Worm (Caenorhabditis elegans) whole organism, L3 larva: ENCODE measurements around the gene Y46G5A.36.

Experiments used
- R02D3.7 ChIP-seq: fragments of 150-350 bp; optimal IDR thresholded peaks from 2 replicates; lab custom pipeline; 2014; ENCODE audit warnings: missing biosample characterization, missing genetic modification characterization
- ZK546.5 ChIP-seq: sonication (generic microtip); optimal IDR thresholded peaks from 2 replicates; lab custom pipeline; 2017; ENCODE audit warnings: missing biosample characterization, missing genetic modification characterization
- aly-2 ChIP-seq: fragments of 150-350 bp; optimal IDR thresholded peaks from 2 replicates; lab custom pipeline; 2014; ENCODE audit warnings: missing biosample characterization, missing genetic modification characterization
- ama-1 ChIP-seq: fragments of 150-350 bp; optimal IDR thresholded peaks from 2 replicates; lab custom pipeline; 2018
- ceh-16 ChIP-seq: sonication (generic microtip); optimal IDR thresholded peaks from 2 replicates; lab custom pipeline; 2017; ENCODE audit warnings: missing biosample characterization, missing genetic modification characterization
- ceh-28 ChIP-seq: fragments of 150-350 bp; optimal IDR thresholded peaks from 2 replicates; lab custom pipeline; 2014; ENCODE audit warnings: missing biosample characterization, missing genetic modification reagents, missing genetic modification characterization
- ceh-82 ChIP-seq: fragments of 150-350 bp; optimal IDR thresholded peaks from 2 replicates; lab custom pipeline; 2014; ENCODE audit warnings: missing biosample characterization, missing genetic modification characterization
- ceh-9 ChIP-seq: sonication (generic microtip); optimal IDR thresholded peaks from 2 replicates; lab custom pipeline; 2018; ENCODE audit warnings: missing biosample characterization, missing genetic modification characterization
- daf-12 ChIP-seq: fragments of 150-350 bp; optimal IDR thresholded peaks from 2 replicates; lab custom pipeline; 2014; ENCODE audit warnings: missing biosample characterization, missing genetic modification reagents, missing genetic modification characterization
- egl-27 ChIP-seq: sonication (generic microtip); optimal IDR thresholded peaks from 4 replicates; lab custom pipeline; 2017; ENCODE audit warnings: missing biosample characterization, missing genetic modification reagents, missing genetic modification characterization
- egl-5 ChIP-seq: fragments of 150-350 bp; optimal IDR thresholded peaks from 2 replicates; lab custom pipeline; 2017; ENCODE audit warnings: missing biosample characterization, missing genetic modification reagents, missing genetic modification characterization, inconsistent platforms
- elt-1 ChIP-seq: fragments of 150-350 bp; optimal IDR thresholded peaks from 2 replicates; lab custom pipeline; 2014; ENCODE audit warnings: missing biosample characterization, missing genetic modification characterization
- elt-2 ChIP-seq: sonication (generic microtip); optimal IDR thresholded peaks from 2 replicates; lab custom pipeline; 2016; ENCODE audit warnings: missing genetic modification reagents, mild to moderate bottlenecking, missing genetic modification characterization, missing compliant biosample characterization
- elt-3 ChIP-seq, 3 experiments: fragments of 150-350 bp in 1 of 3; sonication (generic microtip) in 2 of 3; optimal IDR thresholded peaks; 2 replicates in 2 of 3; 4 replicates in 1 of 3; lab custom pipeline; 2014 to 2017; ENCODE audit warnings: missing biosample characterization in 3 of 3, missing genetic modification characterization in 3 of 3
- eor-1 ChIP-seq, 2 experiments: fragments of 150-350 bp; optimal IDR thresholded peaks; 2 replicates each; lab custom pipeline; 2014 to 2018; ENCODE audit warnings: missing biosample characterization in 2 of 2, missing genetic modification characterization in 2 of 2
- fos-1 ChIP-seq: fragments of 150-350 bp; optimal IDR thresholded peaks from 2 replicates; lab custom pipeline; 2014; ENCODE audit warnings: missing biosample characterization, missing genetic modification characterization
- hmg-11 ChIP-seq: sonication (generic microtip); optimal IDR thresholded peaks from 2 replicates; lab custom pipeline; 2016; ENCODE audit warnings: missing genetic modification characterization, missing compliant biosample characterization
- jun-1 ChIP-seq: fragments of 150-350 bp; optimal IDR thresholded peaks from 2 replicates; lab custom pipeline; 2014; ENCODE audit warnings: missing biosample characterization, missing genetic modification reagents, missing genetic modification characterization
- lin-15B ChIP-seq: fragments of 150-350 bp; optimal IDR thresholded peaks from 2 replicates; lab custom pipeline; 2014; ENCODE audit warnings: missing biosample characterization, missing genetic modification characterization
- lsy-12 ChIP-seq: sonication (generic microtip); optimal IDR thresholded peaks from 2 replicates; lab custom pipeline; 2016; ENCODE audit warnings: mild to moderate bottlenecking, missing genetic modification characterization, missing compliant biosample characterization
- mdl-1 ChIP-seq: fragments of 150-350 bp; optimal IDR thresholded peaks from 2 replicates; lab custom pipeline; 2014; ENCODE audit warnings: missing biosample characterization, missing genetic modification characterization
- mml-1 ChIP-seq: fragments of 150-350 bp; sonication (generic microtip); optimal IDR thresholded peaks from 3 replicates; lab custom pipeline; 2014; ENCODE audit warnings: missing biosample characterization, missing genetic modification characterization
- nfya-1 ChIP-seq: sonication (generic microtip); optimal IDR thresholded peaks from 2 replicates; lab custom pipeline; 2017; ENCODE audit warnings: missing genetic modification characterization, mild to moderate bottlenecking, missing compliant biosample characterization, antibody characterized with exemption, moderate library complexity; ENCODE audit not compliant: insufficient read depth
- nhr-11 ChIP-seq: fragments of 150-350 bp; optimal IDR thresholded peaks from 2 replicates; lab custom pipeline; 2014; ENCODE audit warnings: missing biosample characterization, missing genetic modification characterization
- nhr-23 ChIP-seq: fragments of 150-350 bp; optimal IDR thresholded peaks from 2 replicates; lab custom pipeline; 2014; ENCODE audit warnings: missing biosample characterization, missing genetic modification reagents, missing genetic modification characterization
- nhr-237 ChIP-seq: fragments of 150-350 bp; optimal IDR thresholded peaks from 2 replicates; lab custom pipeline; 2014; ENCODE audit warnings: missing biosample characterization, missing genetic modification characterization
- nhr-25 ChIP-seq: sonication (generic microtip); optimal IDR thresholded peaks from 2 replicates; lab custom pipeline; 2017; ENCODE audit warnings: missing biosample characterization, missing genetic modification characterization
- nhr-28 ChIP-seq: fragments of 150-350 bp; optimal IDR thresholded peaks from 2 replicates; lab custom pipeline; 2014; ENCODE audit warnings: missing biosample characterization, missing genetic modification characterization
- nhr-43 ChIP-seq: sonication (generic microtip); optimal IDR thresholded peaks from 2 replicates; lab custom pipeline; 2016; ENCODE audit warnings: mild to moderate bottlenecking, missing genetic modification characterization, missing compliant biosample characterization; ENCODE audit not compliant: poor library complexity, severe bottlenecking
- nhr-67 ChIP-seq: fragments of 150-350 bp; optimal IDR thresholded peaks from 2 replicates; lab custom pipeline; 2014; ENCODE audit warnings: missing biosample characterization, missing genetic modification characterization
- nhr-77 ChIP-seq: fragments of 150-350 bp; optimal IDR thresholded peaks from 2 replicates; lab custom pipeline; 2014; ENCODE audit warnings: missing biosample characterization, missing genetic modification characterization
- pha-4 ChIP-seq: fragments of 150-350 bp; optimal IDR thresholded peaks from 2 replicates; lab custom pipeline; 2014; ENCODE audit warnings: missing biosample characterization, missing genetic modification reagents, missing genetic modification characterization
- pqm-1 ChIP-seq: fragments of 150-350 bp; optimal IDR thresholded peaks from 2 replicates; lab custom pipeline; 2017; ENCODE audit warnings: missing biosample characterization, missing genetic modification characterization, inconsistent platforms
- snpc-4 ChIP-seq: fragments of 150-350 bp; optimal IDR thresholded peaks from 2 replicates; lab custom pipeline; 2014; ENCODE audit warnings: missing biosample characterization, missing genetic modification characterization
- tbx-2 ChIP-seq: sonication (generic microtip); optimal IDR thresholded peaks from 2 replicates; lab custom pipeline; 2016; ENCODE audit warnings: mild to moderate bottlenecking, missing genetic modification characterization, missing compliant biosample characterization
- unc-62 ChIP-seq: fragments of 150-350 bp; sonication (generic microtip); optimal IDR thresholded peaks from 4 replicates; lab custom pipeline; 2014; ENCODE audit warnings: missing biosample characterization, missing genetic modification reagents, missing genetic modification characterization
- zag-1 ChIP-seq: fragments of 150-350 bp; optimal IDR thresholded peaks from 2 replicates; lab custom pipeline; 2014; ENCODE audit warnings: missing biosample characterization, missing genetic modification characterization
- ztf-11 ChIP-seq: fragments of 150-350 bp; optimal IDR thresholded peaks from 2 replicates; lab custom pipeline; 2014; ENCODE audit warnings: missing biosample characterization, missing genetic modification characterization
- ztf-4 ChIP-seq: fragments of 150-350 bp; optimal IDR thresholded peaks from 2 replicates; lab custom pipeline; 2014; ENCODE audit warnings: missing biosample characterization, missing genetic modification characterization

Gene Y46G5A.36

DNA sequence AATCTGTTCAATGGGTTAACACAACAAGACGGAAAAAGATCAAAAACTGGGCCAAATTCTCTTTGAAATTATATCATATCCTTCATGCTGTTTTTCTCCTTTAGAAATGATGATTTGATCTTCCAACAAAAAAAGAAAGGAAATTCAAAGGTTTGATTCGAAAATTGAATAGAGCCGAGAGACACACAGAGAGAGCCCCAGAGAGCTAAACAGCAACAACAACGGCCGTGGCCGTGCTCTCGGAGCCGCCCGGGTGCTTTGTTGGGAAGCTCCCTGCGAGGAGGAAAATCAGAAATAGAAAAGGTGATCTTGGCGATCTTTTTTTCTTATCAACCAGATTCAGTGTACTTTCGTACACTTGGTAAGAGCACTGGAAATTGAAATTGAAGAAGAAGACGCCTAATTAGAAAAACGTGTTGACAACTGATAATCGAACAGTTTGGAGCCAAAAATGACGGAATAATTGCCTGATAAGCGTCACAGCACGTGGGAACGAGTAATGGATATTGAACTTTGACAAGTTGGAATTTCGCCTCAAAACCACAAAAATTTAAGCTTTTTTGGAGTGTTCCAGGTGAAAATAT is 26.2 kb upstream of the Y46G5A.36 start (continued):
- TF ChIP-seq ceh-9 (tag; lab: Kevin White, UChicago) (no peak), egl-5 (no peak), ztf-4 (tag; lab: Kevin White, UChicago) (no peak), ama-1 (lab: Kevin White, UChicago) (peak; percentile 78), nhr-237 (no peak), ztf-11 (tag; lab: Kevin White, UChicago) (no peak), unc-62 (GFP tag; lab: Kevin White, UChicago) (no peak), ceh-82 (tag; lab: Kevin White, UChicago) (no peak), nhr-77 (tag; lab: Kevin White, UChicago) (no peak), ceh-28 (tag; lab: Kevin White, UChicago) (no peak), ceh-16 (no peak), aly-2 (tag; lab: Kevin White, UChicago) (no peak), lsy-12 (tag; lab: Kevin White, UChicago) (no peak), nhr-28 (no peak), nhr-43 (peak; percentile 16), jun-1 (tag; lab: Kevin White, UChicago) (peak; percentile 57), eor-1 (tag; optimal IDR thresholded peaks at IDR 0.05; lab: Kevin White, UChicago) (no peak), elt-2 (tag; lab: Kevin White, UChicago) (peak; percentile 88), mml-1 (tag; lab: Kevin White, UChicago) (no peak)

DNA sequence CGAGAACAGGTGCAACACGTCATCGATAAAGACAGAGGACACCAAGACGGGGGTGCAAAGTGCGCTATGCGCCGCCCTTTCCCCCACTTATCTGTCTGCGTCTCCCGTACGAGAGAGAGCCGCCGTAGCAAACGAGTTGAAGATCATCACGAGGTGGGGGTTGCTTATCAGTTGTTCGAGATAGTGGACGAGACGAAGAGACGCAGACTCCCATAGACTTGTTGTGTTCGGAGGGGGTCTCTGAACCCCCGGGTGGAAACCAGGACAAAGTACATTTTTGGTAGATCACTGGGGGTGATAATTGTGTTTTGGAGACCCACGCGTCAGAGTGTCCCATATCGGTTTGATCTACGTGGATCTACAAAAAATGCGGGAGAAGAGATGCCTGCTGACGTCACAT is 24.7 kb upstream of the Y46G5A.36 start:
- TF ChIP-seq eor-1 (tag; optimal IDR thresholded peaks at IDR 0.05; lab: Kevin White, UChicago) (no peak), fos-1 (peak; percentile 14), nhr-25 (tag; lab: Kevin White, UChicago) (peak; percentile 87), ama-1 (lab: Kevin White, UChicago) (no peak), nhr-11 (tag; lab: Kevin White, UChicago) (peak; percentile 69), nfya-1 (tag; lab: Kevin White, UChicago) (peak; percentile 90), nhr-28 (peak; percentile 5), ceh-16 (no peak), nhr-67 (tag; lab: Kevin White, UChicago) (no peak), egl-27 (tag; lab: Kevin White, UChicago) (peak; percentile 58), mdl-1 (peak; percentile 76), ceh-28 (tag; lab: Kevin White, UChicago) (peak; percentile 73), lsy-12 (tag; lab: Kevin White, UChicago) (peak; percentile 71), lin-15B (tag; lab: Kevin White, UChicago) (peak; percentile 24), ceh-82 (tag; lab: Kevin White, UChicago) (no peak), pqm-1 (tag; lab: Kevin White, UChicago) (peak; percentile 94), ztf-4 (tag; lab: Kevin White, UChicago) (peak; percentile 80), jun-1 (tag; lab: Kevin White, UChicago) (peak; percentile 87), nhr-23 (tag; lab: Kevin White, UChicago) (peak; percentile 87), aly-2 (tag; lab: Kevin White, UChicago) (no peak), elt-1 (tag; lab: Kevin White, UChicago) (peak; percentile 68), tbx-2 (tag; lab: Kevin White, UChicago) (peak; percentile 58), pha-4 (tag; lab: Kevin White, UChicago) (peak; percentile 82), unc-62 (GFP tag; lab: Kevin White, UChicago) (no peak), ZK546.5 (tag; lab: Kevin White, UChicago) (no peak), zag-1 (tag; lab: Kevin White, UChicago) (no peak), nhr-237 (no peak), snpc-4 (tag; lab: Kevin White, UChicago) (peak; percentile 48), hmg-11 (tag; lab: Kevin White, UChicago) (peak; percentile 2), elt-2 (tag; lab: Kevin White, UChicago) (peak; percentile 95), mml-1 (tag; lab: Kevin White, UChicago) (no peak), nhr-77 (tag; lab: Kevin White, UChicago) (peak; percentile 11), R02D3.7 (tag; lab: Kevin White, UChicago) (peak; percentile 49), nhr-43 (peak; percentile 96), daf-12 (tag; lab: Kevin White, UChicago) (no peak), elt-3 (tag; optimal IDR thresholded peaks at IDR 0.05; lab: Kevin White, UChicago) (peak in 1 of 3 experiments; percentile 71)
- TF ChIP-seq, all 47 proteins: peak for 24
